Worm (Caenorhabditis elegans) whole organism, L4 larva: ENCODE data around the gene msp-32.
A peak's percentile ranks its signal among the peaks of the same experiment; 100 is the strongest.

Experiments
- F37D6.2 ChIP-seq: sonication (generic microtip); optimal IDR thresholded peaks from 2 replicates; lab custom pipeline; 2016; ENCODE audit warnings: mild to moderate bottlenecking, missing genetic modification characterization, missing compliant biosample characterization
- F44E2.7 ChIP-seq: fragments of 200-800 bp; sonication (Bioruptor generic); IDR thresholded peaks from 2 replicates; pipeline ENCODE4 v2.1.2; 2022; ENCODE audit warnings: missing genetic modification characterization, missing compliant biosample characterization
- F49E8.2 ChIP-seq: sonication (generic microtip); optimal IDR thresholded peaks from 2 replicates; lab custom pipeline; 2016; ENCODE audit warnings: missing compliant biosample characterization, mild to moderate bottlenecking, missing genetic modification characterization, borderline replicate concordance
- Y105C5A.15 ChIP-seq: fragments of 200-800 bp; sonication (Bioruptor generic); IDR thresholded peaks from 2 replicates; pipeline ENCODE4 v1.3.6; 2022; ENCODE audit warnings: missing genetic modification characterization, missing compliant biosample characterization
- Y75B8A.6 ChIP-seq: fragments of 200-800 bp; sonication (Bioruptor generic); IDR thresholded peaks from 2 replicates; pipeline ENCODE4 v1.3.6; 2022; ENCODE audit warnings: missing genetic modification reagents, missing genetic modification characterization, missing compliant biosample characterization
- ZK337.2 ChIP-seq: fragments of 200-800 bp; sonication (Bioruptor generic); IDR thresholded peaks from 2 replicates; pipeline ENCODE4 v1.3.6; 2022; ENCODE audit warnings: missing genetic modification reagents, missing genetic modification characterization, missing compliant biosample characterization
- ZK546.5 ChIP-seq, 2 experiments: sonication (generic microtip); optimal IDR thresholded peaks; 2 replicates each; lab custom pipeline; 2017; ENCODE audit warnings: missing biosample characterization in 2 of 2, missing genetic modification characterization in 2 of 2
- aha-1 ChIP-seq: fragments of 150-350 bp; peaks from one replicate; lab custom pipeline; 2014; ENCODE audit warnings: missing biosample characterization, missing genetic modification characterization
- ceh-20 ChIP-seq: fragments of 200-800 bp; sonication (Bioruptor generic); IDR thresholded peaks from 2 replicates; pipeline ENCODE4 v1.3.6; 2022; ENCODE audit warnings: missing genetic modification reagents, missing genetic modification characterization, missing compliant biosample characterization
- ceh-32 ChIP-seq: sonication (generic microtip); optimal IDR thresholded peaks from 2 replicates; lab custom pipeline; 2016; ENCODE audit warnings: mild to moderate bottlenecking, missing genetic modification characterization, missing compliant biosample characterization; ENCODE audit not compliant: poor library complexity
- ctbp-1 ChIP-seq: fragments of 200-800 bp; sonication (Bioruptor generic); IDR thresholded peaks from 2 replicates; pipeline ENCODE4 v1.3.6; 2022; ENCODE audit warnings: missing genetic modification reagents, missing genetic modification characterization, missing compliant biosample characterization
- daf-12 ChIP-seq: fragments of 150-350 bp; optimal IDR thresholded peaks from 2 replicates; lab custom pipeline; 2014; ENCODE audit warnings: missing biosample characterization, missing genetic modification reagents, missing genetic modification characterization
- daf-16 ChIP-seq, 3 experiments: sonication (generic microtip); optimal IDR thresholded peaks; 2 replicates each; lab custom pipeline; 2016 to 2017; ENCODE audit warnings: missing genetic modification characterization in 3 of 3, missing genetic modification reagents in 3 of 3, mild to moderate bottlenecking in 2 of 3, missing compliant biosample characterization in 2 of 3, missing biosample characterization in 1 of 3, moderate library complexity in 1 of 3
- daf-8 ChIP-seq: fragments of 200-800 bp; sonication (Bioruptor generic); IDR thresholded peaks from 2 replicates; pipeline ENCODE4 v1.3.6; 2022; ENCODE audit warnings: missing genetic modification characterization, missing compliant biosample characterization
- dmd-6 ChIP-seq: fragments of 200-800 bp; sonication (Bioruptor generic); IDR thresholded peaks from 2 replicates; pipeline ENCODE4 v1.3.6; 2022; ENCODE audit warnings: missing genetic modification reagents, missing genetic modification characterization, missing compliant biosample characterization
- dpl-1 ChIP-seq: fragments of 150-350 bp; optimal IDR thresholded peaks from 2 replicates; lab custom pipeline; 2014; ENCODE audit warnings: missing biosample characterization, missing genetic modification reagents, missing genetic modification characterization
- duxl-1 ChIP-seq: sonication (generic microtip); optimal IDR thresholded peaks from 2 replicates; lab custom pipeline; 2016; ENCODE audit warnings: mild to moderate bottlenecking, missing genetic modification characterization, moderate library complexity, missing compliant biosample characterization; ENCODE audit not compliant: poor library complexity
- dve-1 ChIP-seq: sonication (generic microtip); optimal IDR thresholded peaks from 2 replicates; lab custom pipeline; 2017; ENCODE audit warnings: antibody characterized with exemption, mild to moderate bottlenecking, missing genetic modification characterization, missing compliant biosample characterization; ENCODE audit not compliant: insufficient read depth
- egl-27 ChIP-seq: sonication (generic microtip); optimal IDR thresholded peaks from 3 replicates; lab custom pipeline; 2017; ENCODE audit warnings: missing biosample characterization, missing genetic modification reagents, missing genetic modification characterization
- fos-1 ChIP-seq: fragments of 150-350 bp; optimal IDR thresholded peaks from 2 replicates; lab custom pipeline; 2014; ENCODE audit warnings: missing biosample characterization, missing genetic modification characterization
- hlh-11 ChIP-seq: fragments of 200-800 bp; sonication (Bioruptor generic); optimal IDR thresholded peaks from 2 replicates; lab custom pipeline; 2018; ENCODE audit warnings: mild to moderate bottlenecking, missing genetic modification characterization, missing compliant biosample characterization
- lin-1 ChIP-seq: fragments of 200-800 bp; sonication (Bioruptor generic); IDR thresholded peaks from 2 replicates; pipeline ENCODE4 v1.3.6; 2022; ENCODE audit warnings: missing genetic modification reagents, missing genetic modification characterization, missing compliant biosample characterization
- lin-13 ChIP-seq: fragments of 150-350 bp; optimal IDR thresholded peaks from 2 replicates; lab custom pipeline; 2014; ENCODE audit warnings: missing biosample characterization, missing genetic modification reagents, missing genetic modification characterization
- lin-15B ChIP-seq: fragments of 150-350 bp; sonication (generic microtip); optimal IDR thresholded peaks from 3 replicates; lab custom pipeline; 2014; ENCODE audit warnings: missing biosample characterization, missing genetic modification characterization
- lin-38 ChIP-seq: fragments of 200-800 bp; sonication (Bioruptor generic); IDR thresholded peaks from 2 replicates; pipeline ENCODE4 v1.3.6; 2022; ENCODE audit warnings: missing genetic modification reagents, missing genetic modification characterization, missing compliant biosample characterization
- lir-3 ChIP-seq: sonication (generic microtip); optimal IDR thresholded peaks from 2 replicates; lab custom pipeline; 2016; ENCODE audit warnings: mild to moderate bottlenecking, missing genetic modification characterization, missing compliant biosample characterization
- mdl-1 ChIP-seq, 2 experiments: fragments of 150-350 bp in 1 of 2; sonication (generic microtip) in 1 of 2; optimal IDR thresholded peaks; 2 replicates each; lab custom pipeline; 2014 to 2017; ENCODE audit warnings: missing biosample characterization in 2 of 2, missing genetic modification characterization in 2 of 2
- mep-1 ChIP-seq: fragments of 150-350 bp; sonication (generic microtip); optimal IDR thresholded peaks from 3 replicates; lab custom pipeline; 2014; ENCODE audit warnings: missing biosample characterization, missing genetic modification characterization
- nhr-10 ChIP-seq: fragments of 150-350 bp; optimal IDR thresholded peaks from 2 replicates; lab custom pipeline; 2014; ENCODE audit warnings: missing biosample characterization, missing genetic modification characterization
- nhr-237 ChIP-seq: sonication (generic microtip); optimal IDR thresholded peaks from 2 replicates; lab custom pipeline; 2017; ENCODE audit warnings: missing biosample characterization, missing genetic modification characterization
- nhr-25 ChIP-seq: sonication (generic microtip); optimal IDR thresholded peaks from 2 replicates; lab custom pipeline; 2017; ENCODE audit warnings: missing genetic modification characterization, mild to moderate bottlenecking, missing compliant biosample characterization, antibody characterized with exemption, moderate library complexity, borderline replicate concordance; ENCODE audit not compliant: insufficient read depth
- nhr-28 ChIP-seq: fragments of 150-350 bp; optimal IDR thresholded peaks from 2 replicates; lab custom pipeline; 2014; ENCODE audit warnings: missing biosample characterization, missing genetic modification characterization
- nhr-76 ChIP-seq: fragments of 150-350 bp; optimal IDR thresholded peaks from 2 replicates; lab custom pipeline; 2014; ENCODE audit warnings: missing biosample characterization, missing genetic modification characterization
- pqm-1 ChIP-seq: sonication (generic microtip); optimal IDR thresholded peaks from 2 replicates; lab custom pipeline; 2017; ENCODE audit warnings: missing biosample characterization, missing genetic modification characterization
- sdz-12 ChIP-seq: fragments of 200-800 bp; sonication (Bioruptor generic); optimal IDR thresholded peaks from 2 replicates; lab custom pipeline; 2018; ENCODE audit warnings: mild to moderate bottlenecking, missing genetic modification characterization, missing compliant biosample characterization
- set-16 ChIP-seq: fragments of 200-800 bp; sonication (Bioruptor generic); IDR thresholded peaks from 2 replicates; pipeline ENCODE4 v1.3.6; 2022; ENCODE audit warnings: missing genetic modification reagents, missing genetic modification characterization, missing compliant biosample characterization
- spr-1 ChIP-seq: sonication (generic microtip); optimal IDR thresholded peaks from 2 replicates; lab custom pipeline; 2016; ENCODE audit warnings: mild to moderate bottlenecking, missing genetic modification characterization, missing compliant biosample characterization
- unc-62 ChIP-seq, 3 experiments: fragments of 150-350 bp in 1 of 3; sonication (generic microtip); optimal IDR thresholded peaks in 2 of 3; peaks in 1 of 3; 1 replicate in 1 of 3; 2 replicates in 2 of 3; lab custom pipeline; 2014 to 2017; ENCODE audit warnings: missing biosample characterization in 3 of 3, missing genetic modification characterization in 3 of 3, missing genetic modification reagents in 3 of 3, missing genotype in 1 of 3
- zfp-2 ChIP-seq: sonication (generic microtip); optimal IDR thresholded peaks from 2 replicates; lab custom pipeline; 2016; ENCODE audit warnings: mild to moderate bottlenecking, missing genetic modification characterization, missing compliant biosample characterization
- zfp-3 ChIP-seq: fragments of 200-800 bp; sonication (Bioruptor generic); conservative IDR thresholded peaks from 2 replicates; pipeline ENCODE4 v1.3.6; 2022; ENCODE audit warnings: missing genetic modification reagents, missing genetic modification characterization, missing compliant biosample characterization
- zip-11 ChIP-seq: fragments of 200-800 bp; sonication (Bioruptor generic); IDR thresholded peaks from 2 replicates; pipeline ENCODE4 v1.3.6; 2022; ENCODE audit warnings: missing genetic modification characterization, missing compliant biosample characterization

The msp-32 gene

ce11 chrII:4874335-4874861 is 24.2 kb upstream of the msp-32 start, which contains the start of gene F11G11.15 (continued):
- TF ChIP-seq set-16 (GFP tag; lab: Robert Waterston, UW) (no peak), pqm-1 (tag; lab: Kevin White, UChicago) (no peak), Y75B8A.6 (GFP tag; lab: Robert Waterston, UW) (no peak), lin-13 (GFP tag; lab: Kevin White, UChicago) (no peak), fos-1 (no peak), egl-27 (tag; lab: Kevin White, UChicago) (no peak), mdl-1 (tag; optimal IDR thresholded peaks at IDR 0.05; lab: Kevin White, UChicago) (peak in 1 of 2 experiments; percentile 31), nhr-28 (tag; lab: Kevin White, UChicago) (peak; percentile 33), hlh-11 (tag; lab: Kevin White, UChicago) (peak; percentile 45), daf-16 (GFP tag; optimal IDR thresholded peaks at IDR 0.05; lab: Kevin White, UChicago) (no peak), daf-16 (tag; optimal IDR thresholded peaks at IDR 0.05; lab: Kevin White, UChicago) (no peak), nhr-10 (tag; lab: Kevin White, UChicago) (no peak)

DNA sequence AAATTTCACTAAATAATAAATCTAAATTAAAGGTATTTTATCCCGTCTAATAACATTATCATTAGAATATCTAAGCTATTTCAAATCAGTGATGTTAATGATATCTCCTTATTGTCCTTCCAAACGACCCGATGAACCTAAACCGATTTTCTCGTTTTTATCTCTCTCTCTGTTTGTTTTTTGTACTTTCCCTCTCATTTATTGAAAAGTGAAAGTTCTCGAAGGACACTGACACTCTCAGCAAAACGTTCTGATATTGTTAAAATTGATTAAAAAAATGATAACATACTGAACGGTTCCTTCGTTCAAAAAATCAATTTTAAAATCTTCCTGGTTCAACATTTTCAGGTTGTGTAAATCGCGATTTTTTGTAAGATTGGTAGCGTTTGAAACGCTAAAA is 22.5 kb upstream of the msp-32 start, which contains the start of gene F11G11.13:
Gene F11G11.13 (minus strand): TSS at position 89 of the 400 bp plus-strand sequence.
- TF ChIP-seq ceh-32 (tag; lab: Kevin White, UChicago) (no peak), egl-27 (tag; lab: Kevin White, UChicago) (no peak), nhr-237 (no peak), lin-15B (no peak), sdz-12 (GFP tag; lab: Kevin White, UChicago) (no peak)

ce11 chrII:4879629-4880028 is 19.0 kb upstream of the msp-32 start, which contains the start of gene gst-6:
gst-6 (plus strand) TSS chrII:4879891.
- TF ChIP-seq daf-16 (GFP tag; optimal IDR thresholded peaks at IDR 0.05; lab: Kevin White, UChicago) (no peak), daf-16 (tag; optimal IDR thresholded peaks at IDR 0.05; lab: Kevin White, UChicago) (peak; percentile 34), nhr-28 (tag; lab: Kevin White, UChicago) (peak; percentile 41), nhr-25 (tag; lab: Kevin White, UChicago) (no peak)

- TF ChIP-seq daf-12 (tag; lab: Kevin White, UChicago) (no peak), dpl-1 (no peak), mep-1 (peak; percentile 28), F44E2.7 (GFP tag; lab: Robert Waterston, UW) (no peak), duxl-1 (tag; lab: Kevin White, UChicago) (no peak), lin-1 (GFP tag; lab: Robert Waterston, UW) (no peak), ceh-20 (GFP tag; lab: Robert Waterston, UW) (no peak), nhr-10 (tag; lab: Kevin White, UChicago) (no peak), sdz-12 (GFP tag; lab: Kevin White, UChicago) (no peak), zfp-2 (tag; lab: Kevin White, UChicago) (no peak), Y105C5A.15 (GFP tag; lab: Robert Waterston, UW) (no peak), unc-62 (GFP tag; optimal IDR thresholded peaks at IDR 0.05 in 1 of 2; lab: Kevin White, UChicago) (no peak), unc-62 (tag; optimal IDR thresholded peaks at IDR 0.05; lab: Kevin White, UChicago) (no peak), fos-1 (no peak), ZK546.5 (tag; optimal IDR thresholded peaks at IDR 0.05; lab: Kevin White, UChicago) (no peak), nhr-28 (tag; lab: Kevin White, UChicago) (peak; percentile 97), spr-1 (tag; lab: Kevin White, UChicago) (no peak), ceh-32 (tag; lab: Kevin White, UChicago) (no peak), set-16 (GFP tag; lab: Robert Waterston, UW) (no peak), zfp-3 (no peak), nhr-25 (tag; lab: Kevin White, UChicago) (no peak), pqm-1 (tag; lab: Kevin White, UChicago) (peak; percentile 38), F49E8.2 (no peak), zip-11 (GFP tag; lab: Robert Waterston, UW) (no peak), aha-1 (tag; lab: Kevin White, UChicago) (no peak), ctbp-1 (GFP tag; lab: Robert Waterston, UW) (no peak), F37D6.2 (tag; lab: Kevin White, UChicago) (no peak), egl-27 (tag; lab: Kevin White, UChicago) (no peak), lir-3 (tag; lab: Kevin White, UChicago) (no peak), ZK337.2 (GFP tag; lab: Robert Waterston, UW) (no peak), daf-8 (no peak), dmd-6 (peak; percentile 73), lin-38 (GFP tag; lab: Robert Waterston, UW) (no peak; the same call in 1 of the 2 replicates), nhr-76 (no peak), dve-1 (tag; lab: Kevin White, UChicago) (peak; percentile 83)
These were observed 16.9 kb upstream of the msp-32 start, which contains the start of gene gst-7 for ce11 chrII:4881727-4882126. gst-7 (plus strand) TSS chrII:4882062.
